Worm (Caenorhabditis elegans): ENCODE results near the gene tsp-20.

DNA sequence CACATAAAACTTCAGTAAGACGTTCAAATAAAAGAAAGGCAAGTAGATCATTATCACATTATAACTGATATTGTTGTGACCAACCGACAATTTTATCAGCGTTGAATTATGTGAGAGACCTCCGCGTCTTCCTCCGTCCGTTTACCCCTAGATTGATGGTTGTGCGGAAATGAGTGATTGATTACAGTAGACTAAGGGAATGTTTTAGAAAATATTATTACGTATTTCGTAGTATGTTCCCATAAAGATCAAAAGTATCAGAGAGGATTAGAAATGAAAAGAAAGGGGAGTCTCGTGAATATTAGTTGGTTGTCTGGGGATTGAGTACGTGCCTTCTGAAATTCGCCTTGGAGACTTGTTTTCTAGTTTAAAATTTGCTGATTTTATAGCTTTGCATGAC lies 4.9 kb upstream of the tsp-20 start:
- no peak for TF ChIP-seq flt-1 (GFP tag; IDR thresholded peaks at IDR 0.05)
- TF ChIP-seq tbx-37 (GFP tag; conservative IDR thresholded peaks at IDR 0.05): no peak
- TF ChIP-seq ama-1 (optimal IDR thresholded peaks at IDR 0.05): no peak
- no peak for TF ChIP-seq sea-1 (GFP tag; conservative IDR thresholded peaks at IDR 0.05)
- no peak for TF ChIP-seq pes-1 (GFP tag; IDR thresholded peaks at IDR 0.05)
- TF ChIP-seq tbx-11 (GFP tag; IDR thresholded peaks at IDR 0.05): no peak
- no peak for TF ChIP-seq hmg-4 (GFP tag; optimal IDR thresholded peaks at IDR 0.05)
- TF ChIP-seq F13C5.2 (tag; optimal IDR thresholded peaks at IDR 0.05): no peak
- TF ChIP-seq tra-4 (tag; optimal IDR thresholded peaks at IDR 0.05): no peak
- no peak for TF ChIP-seq aly-1 (tag; optimal IDR thresholded peaks at IDR 0.05)
- no peak for TF ChIP-seq hnd-1 (tag; optimal IDR thresholded peaks at IDR 0.05)
- TF ChIP-seq hmbx-1 (tag; optimal IDR thresholded peaks at IDR 0.05): no peak
